Worm (Caenorhabditis elegans) whole organism, L4/young adult: ENCODE results near the gene cyb-3.

Experiments
- W03F9.2 ChIP-seq: fragments of 150-350 bp; optimal IDR thresholded peaks from 2 replicates; lab custom pipeline; 2014; ENCODE audit warnings: missing biosample characterization, missing genetic modification characterization
- dao-5 ChIP-seq: sonication (generic microtip); optimal IDR thresholded peaks from 2 replicates; lab custom pipeline; 2016; ENCODE audit warnings: missing genotype, missing genetic modification characterization, moderate library complexity, missing compliant biosample characterization
- him-1 ChIP-seq: sonication (generic microtip); optimal IDR thresholded peaks from 2 replicates; lab custom pipeline; 2016; ENCODE audit warnings: missing genotype, missing genetic modification reagents, missing genetic modification characterization, missing compliant biosample characterization

The cyb-3 gene

DNA sequence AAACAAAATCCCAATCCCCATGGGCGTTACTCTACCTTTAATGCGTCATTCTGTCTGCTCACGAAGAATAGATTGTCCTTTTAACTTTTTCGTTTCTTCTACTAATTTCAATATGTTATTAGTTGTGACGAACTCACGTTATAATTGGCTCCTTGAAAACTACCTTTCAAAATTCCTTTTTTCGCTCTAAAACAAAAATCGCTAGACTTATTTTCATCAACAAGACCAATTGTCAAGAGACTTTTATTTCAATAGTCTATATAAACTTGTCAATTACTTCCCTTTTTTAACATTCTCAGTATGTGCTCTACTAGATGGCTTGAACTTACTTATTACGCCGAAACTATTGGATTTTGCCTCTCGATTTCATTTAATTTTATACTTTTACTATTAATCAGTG, 10.8 kb upstream of the cyb-3 start, which contains the start of gene str-102:
str-102 (plus strand) TSS at position 301 of the 400 bp plus-strand sequence.
- TF ChIP-seq W03F9.2 (tag; lab: Kevin White, UChicago) = no peak
- no peak for TF ChIP-seq him-1
- TF ChIP-seq dao-5 (tag; lab: Kevin White, UChicago) = no peak

ce11 chrV:15388820-15389384, 6.6 kb upstream of the cyb-3 start, which contains the start of gene srh-170:
Gene srh-170, minus strand, starts transcription at chrV:15388870.
- TF ChIP-seq W03F9.2 (tag; lab: Kevin White, UChicago) (no peak), him-1 (no peak), dao-5 (tag; lab: Kevin White, UChicago) (no peak)

ce11 chrV:15392064-15392463, 3.4 kb upstream of the cyb-3 start:
- TF ChIP-seq W03F9.2 (tag; lab: Kevin White, UChicago) = no peak
- no peak for TF ChIP-seq him-1
- no peak for TF ChIP-seq dao-5 (tag; lab: Kevin White, UChicago)

DNA sequence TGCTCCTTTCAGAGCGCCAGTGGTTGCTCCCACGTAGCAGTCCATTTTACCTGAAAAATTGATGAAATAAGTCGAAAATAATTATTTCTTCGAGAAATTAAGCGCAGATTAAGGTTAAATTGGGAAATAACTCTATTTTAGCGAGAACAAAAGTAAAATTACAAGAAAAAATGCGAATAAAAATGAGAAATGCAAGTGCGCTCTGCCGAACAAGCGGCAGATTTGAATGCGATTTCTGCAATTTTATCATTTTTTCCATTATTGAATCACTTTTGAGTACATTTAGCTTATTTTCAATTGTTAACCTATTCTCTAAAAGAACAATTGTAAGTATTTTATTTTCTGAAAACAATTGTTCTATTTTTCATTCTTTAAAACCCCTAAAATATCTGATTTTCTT, 590 bp upstream of the cyb-3 start, which contains the start of gene T06E6.1:
T06E6.1 (minus strand) TSS at position 56 of the 400 bp plus-strand sequence.
- TF ChIP-seq W03F9.2 (tag; lab: Kevin White, UChicago) (no peak), dao-5 (tag; lab: Kevin White, UChicago) (no peak), him-1 (no peak)

DNA sequence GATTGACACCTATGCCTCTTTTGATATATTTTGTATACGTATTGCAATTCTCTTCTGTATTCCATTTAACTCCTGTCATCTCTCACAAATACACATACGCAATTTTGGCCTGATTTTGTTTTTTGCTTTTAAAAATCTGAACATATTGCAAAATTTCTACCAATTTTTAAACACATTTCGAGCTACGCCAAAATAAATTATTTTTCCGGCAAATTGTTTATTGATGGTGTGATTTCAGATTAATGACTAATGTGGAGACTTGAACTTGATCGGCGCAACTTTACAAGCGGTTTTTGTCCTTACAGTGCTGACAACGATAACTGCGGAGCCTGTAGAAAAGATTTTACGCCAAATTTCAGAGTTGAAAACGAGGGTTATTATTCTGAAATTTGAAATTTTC, 1.6 kb downstream of the cyb-3 start:
- TF ChIP-seq him-1 (no peak), W03F9.2 (tag; lab: Kevin White, UChicago) (no peak), dao-5 (tag; lab: Kevin White, UChicago) (no peak)

DNA sequence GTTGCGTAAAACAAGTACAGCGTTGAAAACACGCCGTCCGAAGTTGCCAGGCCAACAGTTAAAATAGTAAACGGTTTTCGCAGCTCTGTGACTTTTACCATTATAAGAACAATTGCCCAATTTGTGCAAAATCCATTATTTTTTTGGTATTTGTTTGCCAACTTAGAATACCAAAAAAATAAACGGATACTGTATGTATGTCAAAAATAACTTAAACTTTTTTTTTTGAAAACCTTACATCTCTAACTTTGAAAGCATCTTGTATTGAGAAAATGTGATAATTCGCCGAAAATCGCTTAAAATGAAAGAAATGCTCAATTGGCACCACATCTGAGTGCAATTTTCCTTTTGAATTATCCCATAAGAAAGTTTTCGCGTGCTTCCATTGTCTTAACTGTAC, 3.2 kb downstream of the cyb-3 start, which contains the start of gene fbxa-199:
fbxa-199 (minus strand) TSS at position 101 of the 400 bp plus-strand sequence.
- TF ChIP-seq dao-5 (tag; lab: Kevin White, UChicago) = no peak
- no peak for TF ChIP-seq him-1
- no peak for TF ChIP-seq W03F9.2 (tag; lab: Kevin White, UChicago)

- TF ChIP-seq him-1 (no peak), W03F9.2 (tag; lab: Kevin White, UChicago) (no peak), dao-5 (tag; lab: Kevin White, UChicago) (no peak)
Measured at ce11 chrV:15399691-15400377, 4.3 kb downstream of the cyb-3 start, which contains the start of the genes T06E6.15 and sri-7. Gene T06E6.15, minus strand, starts transcription at chrV:15399791. Gene sri-7, plus strand, starts transcription at chrV:15400327.

DNA sequence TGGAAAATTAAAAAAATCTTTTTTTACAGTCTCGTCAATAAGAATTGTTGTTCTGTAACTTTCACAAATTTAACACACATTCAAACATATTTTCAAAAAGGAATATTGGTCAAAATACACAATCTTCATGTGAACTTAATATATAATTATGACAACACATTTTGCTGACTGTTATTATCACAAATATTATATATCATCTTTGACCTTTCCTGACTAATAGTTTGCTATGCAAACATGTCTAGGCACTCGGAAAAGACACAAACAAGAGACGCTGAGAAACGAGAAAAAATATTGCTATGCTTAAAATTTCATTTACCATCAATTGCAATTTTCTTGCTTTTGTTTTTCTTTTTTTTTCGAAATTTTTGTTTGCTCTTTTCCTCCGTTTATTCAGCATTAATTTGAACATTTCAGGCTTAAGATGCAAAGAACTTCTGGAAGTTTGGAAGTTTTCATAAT, 6.4 kb downstream of the cyb-3 start, which contains the start of gene fbxa-135:
fbxa-135 (plus strand) TSS at position 409 of the 459 bp plus-strand sequence.
- no peak for TF ChIP-seq him-1
- no peak for TF ChIP-seq dao-5 (tag; lab: Kevin White, UChicago)
- no peak for TF ChIP-seq W03F9.2 (tag; lab: Kevin White, UChicago)

ce11 chrV:15404859-15405258, 9.4 kb downstream of the cyb-3 start, which contains the start of gene srh-258:
Gene srh-258, plus strand, starts transcription at chrV:15405159.
- TF ChIP-seq W03F9.2 (tag; lab: Kevin White, UChicago) (no peak), dao-5 (tag; lab: Kevin White, UChicago) (no peak), him-1 (no peak)

ce11 chrV:15406928-15407327, 11.4 kb downstream of the cyb-3 start, which contains the start of gene srh-257:
Gene srh-257, plus strand, starts transcription at chrV:15407228.
- no peak for TF ChIP-seq him-1
- TF ChIP-seq W03F9.2 (tag; lab: Kevin White, UChicago) = no peak
- no peak for TF ChIP-seq dao-5 (tag; lab: Kevin White, UChicago)

- TF ChIP-seq W03F9.2 (tag; lab: Kevin White, UChicago) (no peak), dao-5 (tag; lab: Kevin White, UChicago) (no peak), him-1 (no peak)
Measured at ce11 chrV:15412625-15413024, 17.1 kb downstream of the cyb-3 start, which contains the start of gene srbc-63. Gene srbc-63, minus strand, starts transcription at chrV:15412725.

DNA sequence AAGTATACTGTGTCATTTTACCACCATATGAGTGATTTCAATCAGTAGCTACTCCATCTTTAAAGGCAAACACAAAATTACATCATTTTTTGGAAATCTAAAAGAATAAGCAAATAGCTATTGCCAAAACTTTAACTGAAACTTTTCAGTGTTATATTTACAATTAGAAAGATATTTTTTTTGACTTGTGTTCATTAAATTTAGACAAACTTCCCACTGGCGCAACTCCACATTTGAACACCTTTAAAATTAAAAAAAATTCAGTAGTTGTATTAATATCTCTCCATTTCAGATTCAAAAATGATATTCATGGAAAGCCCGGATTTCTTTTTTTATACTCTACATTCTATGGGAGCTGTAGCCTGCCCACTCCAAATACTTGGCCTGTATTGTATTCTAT, 18.4 kb downstream of the cyb-3 start, which contains the start of gene srh-264:
srh-264 (plus strand) TSS at position 301 of the 400 bp plus-strand sequence.
- TF ChIP-seq him-1 (no peak), dao-5 (tag; lab: Kevin White, UChicago) (no peak), W03F9.2 (tag; lab: Kevin White, UChicago) (no peak)

- no peak for TF ChIP-seq W03F9.2 (tag; lab: Kevin White, UChicago)
- no peak for TF ChIP-seq dao-5 (tag; lab: Kevin White, UChicago)
- no peak for TF ChIP-seq him-1
Measured at ce11 chrV:15415951-15416350, 20.5 kb downstream of the cyb-3 start, which contains the start of gene srh-265. Gene srh-265, plus strand, starts transcription at chrV:15416251.

- TF ChIP-seq him-1 (no peak), W03F9.2 (tag; lab: Kevin White, UChicago) (no peak), dao-5 (tag; lab: Kevin White, UChicago) (no peak)
Measured at ce11 chrV:15417822-15418221, 22.3 kb downstream of the cyb-3 start, which contains the start of gene T06E6.10. Gene T06E6.10, plus strand, starts transcription at chrV:15418122.
